Worm (Caenorhabditis elegans) whole organism, late embryonic: ENCODE results near the gene gfi-3.
"Not testable (repeated sequence)": the region's sequence is repeated elsewhere in the genome, so short reads cannot be mapped to it uniquely, and the experiment has no call there.

Experiments used
- C08G9.2 ChIP-seq: sonication (generic microtip); optimal IDR thresholded peaks from 2 replicates; lab custom pipeline; 2016; ENCODE audit warnings: mild to moderate bottlenecking, missing genetic modification characterization, moderate library complexity, missing compliant biosample characterization
- C38D4.7 ChIP-seq: fragments of 200-800 bp; sonication (Bioruptor generic); optimal IDR thresholded peaks from 2 replicates; lab custom pipeline; 2018; ENCODE audit warnings: mild to moderate bottlenecking, missing genetic modification characterization, moderate library complexity, missing compliant biosample characterization
- T23F11.4 ChIP-seq: fragments of 200-800 bp; sonication (Bioruptor generic); optimal IDR thresholded peaks from 2 replicates; lab custom pipeline; 2018; ENCODE audit warnings: mild to moderate bottlenecking, missing genetic modification characterization, missing compliant biosample characterization
- Y22D7AL.16 ChIP-seq: sonication (generic microtip); optimal IDR thresholded peaks from 2 replicates; lab custom pipeline; 2016; ENCODE audit warnings: missing genetic modification characterization, missing compliant biosample characterization
- ceh-14 ChIP-seq: sonication (generic microtip); optimal IDR thresholded peaks from 2 replicates; lab custom pipeline; 2016; ENCODE audit warnings: missing genotype, missing genetic modification characterization, missing compliant biosample characterization
- ceh-18 ChIP-seq: sonication (generic microtip); optimal IDR thresholded peaks from 2 replicates; lab custom pipeline; 2016; ENCODE audit warnings: missing genetic modification characterization, missing compliant biosample characterization
- ceh-22 ChIP-seq: sonication (generic microtip); optimal IDR thresholded peaks from 2 replicates; lab custom pipeline; 2017; ENCODE audit warnings: missing biosample characterization, missing genetic modification characterization
- ceh-30 ChIP-seq: fragments of 150-350 bp; optimal IDR thresholded peaks from 2 replicates; lab custom pipeline; 2014; ENCODE audit warnings: missing biosample characterization, missing genetic modification characterization
- ceh-34 ChIP-seq: sonication (generic microtip); optimal IDR thresholded peaks from 2 replicates; lab custom pipeline; 2016; ENCODE audit warnings: mild to moderate bottlenecking, missing genetic modification characterization, missing compliant biosample characterization
- ceh-48 ChIP-seq: sonication (generic microtip); optimal IDR thresholded peaks from 2 replicates; lab custom pipeline; 2016; ENCODE audit warnings: missing genetic modification characterization, inconsistent platforms, missing compliant biosample characterization
- che-1 ChIP-seq: sonication (generic microtip); optimal IDR thresholded peaks from 2 replicates; lab custom pipeline; 2016; ENCODE audit warnings: mild to moderate bottlenecking, missing genetic modification characterization, missing compliant biosample characterization
- dmd-4 ChIP-seq: sonication (generic microtip); optimal IDR thresholded peaks from 2 replicates; lab custom pipeline; 2016; ENCODE audit warnings: borderline replicate concordance, missing genetic modification characterization, missing compliant biosample characterization
- dve-1 ChIP-seq: sonication (generic microtip); optimal IDR thresholded peaks from 2 replicates; lab custom pipeline; 2017; ENCODE audit warnings: antibody characterized with exemption, mild to moderate bottlenecking, missing genetic modification characterization, missing compliant biosample characterization
- elt-2 ChIP-seq: sonication (generic microtip); optimal IDR thresholded peaks from 2 replicates; lab custom pipeline; 2016; ENCODE audit warnings: missing genetic modification reagents, missing genetic modification characterization, missing compliant biosample characterization
- eyg-1 ChIP-seq: sonication (generic microtip); optimal IDR thresholded peaks from 2 replicates; lab custom pipeline; 2016; ENCODE audit warnings: missing genotype, missing genetic modification characterization, missing compliant biosample characterization
- fax-1 ChIP-seq: sonication (generic microtip); optimal IDR thresholded peaks from 2 replicates; lab custom pipeline; 2016; ENCODE audit warnings: missing genotype, missing genetic modification characterization, missing compliant biosample characterization
- fkh-10 ChIP-seq: fragments of 150-350 bp; optimal IDR thresholded peaks from 2 replicates; lab custom pipeline; 2014; ENCODE audit warnings: missing biosample characterization, missing genetic modification reagents, missing genetic modification characterization
- fkh-6 ChIP-seq: sonication (generic microtip); optimal IDR thresholded peaks from 2 replicates; lab custom pipeline; 2016; ENCODE audit warnings: missing genetic modification characterization, missing compliant biosample characterization
- gmeb-2 ChIP-seq: sonication (generic microtip); optimal IDR thresholded peaks from 2 replicates; lab custom pipeline; 2016; ENCODE audit warnings: missing genetic modification characterization, inconsistent platforms, missing compliant biosample characterization
- hlh-15 ChIP-seq: sonication (generic microtip); optimal IDR thresholded peaks from 2 replicates; lab custom pipeline; 2016; ENCODE audit warnings: missing genetic modification characterization, missing compliant biosample characterization
- hlh-30 ChIP-seq: sonication (generic microtip); optimal IDR thresholded peaks from 2 replicates; lab custom pipeline; 2017; ENCODE audit warnings: antibody characterized with exemption, missing genetic modification characterization, missing compliant biosample characterization; ENCODE audit not compliant: insufficient read depth
- lim-6 ChIP-seq: sonication (generic microtip); optimal IDR thresholded peaks from 2 replicates; lab custom pipeline; 2016; ENCODE audit warnings: missing genetic modification characterization, missing compliant biosample characterization
- mec-3 ChIP-seq: sonication (generic microtip); optimal IDR thresholded peaks from 2 replicates; lab custom pipeline; 2016; ENCODE audit warnings: borderline replicate concordance, missing genetic modification characterization, missing compliant biosample characterization
- nhr-11 ChIP-seq: fragments of 150-350 bp; optimal IDR thresholded peaks from 2 replicates; lab custom pipeline; 2014; ENCODE audit warnings: missing biosample characterization, missing genetic modification characterization
- nhr-232 ChIP-seq: sonication (generic microtip); optimal IDR thresholded peaks from 2 replicates; lab custom pipeline; 2016; ENCODE audit warnings: missing genetic modification characterization, missing compliant biosample characterization
- npax-4 ChIP-seq: sonication (generic microtip); optimal IDR thresholded peaks from 2 replicates; lab custom pipeline; 2016; ENCODE audit warnings: missing genetic modification characterization, missing compliant biosample characterization
- pat-9 ChIP-seq: fragments of 200-800 bp; sonication (Bioruptor generic); optimal IDR thresholded peaks from 2 replicates; lab custom pipeline; 2018; ENCODE audit warnings: mild to moderate bottlenecking, missing genetic modification characterization, moderate library complexity, missing compliant biosample characterization
- pha-2 ChIP-seq: sonication (generic microtip); optimal IDR thresholded peaks from 2 replicates; lab custom pipeline; 2017; ENCODE audit warnings: mild to moderate bottlenecking, missing genetic modification characterization, missing compliant biosample characterization
- pros-1 ChIP-seq: fragments of 150-350 bp; optimal IDR thresholded peaks from 2 replicates; lab custom pipeline; 2014; ENCODE audit warnings: missing biosample characterization, missing genetic modification reagents, missing genetic modification characterization
- ref-2 ChIP-seq: sonication (generic microtip); optimal IDR thresholded peaks from 2 replicates; lab custom pipeline; 2016; ENCODE audit warnings: missing genetic modification characterization, missing compliant biosample characterization
- rnt-1 ChIP-seq: sonication (generic microtip); optimal IDR thresholded peaks from 2 replicates; lab custom pipeline; 2016; ENCODE audit warnings: missing genetic modification characterization, missing compliant biosample characterization
- sox-2 ChIP-seq: fragments of 200-800 bp; sonication (Bioruptor generic); IDR thresholded peaks from 2 replicates; pipeline ENCODE4 v1.3.6; 2022; ENCODE audit warnings: missing genetic modification reagents, missing genetic modification characterization, missing compliant biosample characterization
- syd-9 ChIP-seq: sonication (generic microtip); optimal IDR thresholded peaks from 2 replicates; lab custom pipeline; 2016; ENCODE audit warnings: mild to moderate bottlenecking, missing genetic modification characterization, moderate library complexity, missing compliant biosample characterization
- ttx-3 ChIP-seq: sonication (generic microtip); optimal IDR thresholded peaks from 2 replicates; lab custom pipeline; 2016; ENCODE audit warnings: missing genetic modification reagents, missing genetic modification characterization, missing compliant biosample characterization
- unc-55 ChIP-seq: sonication (generic microtip); optimal IDR thresholded peaks from 2 replicates; lab custom pipeline; 2017; ENCODE audit warnings: missing biosample characterization, missing genetic modification reagents, missing genetic modification characterization
- zip-5 ChIP-seq: sonication (generic microtip); optimal IDR thresholded peaks from 2 replicates; lab custom pipeline; 2016; ENCODE audit warnings: missing genetic modification characterization, missing compliant biosample characterization

The gfi-3 gene

DNA sequence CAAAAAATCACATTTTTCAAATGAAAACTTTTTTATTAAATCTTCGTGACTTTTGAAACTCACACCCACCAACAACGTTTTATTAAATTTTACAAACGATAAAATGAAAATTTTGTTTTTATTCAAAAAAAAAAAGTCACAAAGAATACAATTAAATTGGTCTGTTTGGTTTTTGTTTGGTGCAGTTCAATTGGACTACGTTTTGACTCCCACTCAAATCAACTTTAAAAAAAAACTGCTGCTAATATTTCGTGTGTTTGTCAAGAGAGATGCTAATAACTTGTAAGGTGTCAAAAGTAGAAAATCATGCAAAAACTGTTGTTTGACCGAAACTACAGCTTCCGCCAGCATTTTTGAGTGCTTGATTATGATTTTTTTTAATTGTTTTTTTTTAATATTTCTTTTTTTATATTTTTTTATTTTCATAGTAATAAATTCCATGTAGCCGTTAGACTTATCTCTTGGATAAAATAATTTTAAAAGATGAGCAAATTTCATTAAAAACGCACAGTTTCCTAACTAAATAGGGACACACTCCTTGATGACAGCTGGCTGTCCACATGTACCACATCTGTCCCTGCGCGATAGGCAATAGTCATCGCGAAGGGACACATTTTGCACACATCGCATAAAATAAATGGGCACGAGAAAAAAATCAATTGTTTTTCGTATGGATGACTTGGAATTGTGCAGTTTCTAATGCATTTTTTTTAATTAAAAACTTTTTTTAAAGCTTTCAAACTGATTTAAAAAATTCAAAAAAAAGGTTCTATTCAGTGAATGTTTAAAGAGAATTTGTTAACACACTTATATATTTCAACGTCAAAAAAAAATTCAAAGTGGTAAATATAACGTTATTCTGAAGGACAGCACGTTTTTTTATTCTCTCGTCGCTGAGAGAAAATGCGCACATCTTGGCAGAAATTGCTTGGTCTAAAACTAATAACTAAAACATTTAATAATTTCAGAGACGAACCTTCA, 45.2 kb downstream of the gfi-3 start (continued):
- TF ChIP-seq sox-2 (GFP tag; lab: Robert Waterston, UW) (peak; percentile 79), ceh-22 (tag; lab: Kevin White, UChicago) (peak; percentile 78), ref-2 (peak; percentile 95), ceh-18 (tag; lab: Kevin White, UChicago) (peak; percentile 98), nhr-11 (peak; percentile 98), che-1 (no peak), dmd-4 (tag; lab: Kevin White, UChicago) (no peak), elt-2 (tag; lab: Kevin White, UChicago) (peak; percentile 82), hlh-15 (tag; lab: Kevin White, UChicago) (peak; percentile 13), Y22D7AL.16 (tag; lab: Kevin White, UChicago) (no peak), pros-1 (tag; lab: Kevin White, UChicago) (peak; percentile 86), npax-4 (tag; lab: Kevin White, UChicago) (no peak), nhr-232 (tag; lab: Kevin White, UChicago) (no peak), dve-1 (peak; percentile 96), hlh-30 (tag; lab: Kevin White, UChicago) (peak; percentile 87), unc-55 (GFP tag; lab: Kevin White, UChicago) (peak; percentile 94), pha-2 (tag; lab: Kevin White, UChicago) (peak; percentile 68), C08G9.2 (peak; percentile 68), lim-6 (peak; percentile 4), ceh-48 (peak; percentile 99), ceh-14 (peak; percentile 87), ceh-34 (tag; lab: Kevin White, UChicago) (peak; percentile 92), fkh-6 (tag; lab: Kevin White, UChicago) (peak; percentile 39)

DNA sequence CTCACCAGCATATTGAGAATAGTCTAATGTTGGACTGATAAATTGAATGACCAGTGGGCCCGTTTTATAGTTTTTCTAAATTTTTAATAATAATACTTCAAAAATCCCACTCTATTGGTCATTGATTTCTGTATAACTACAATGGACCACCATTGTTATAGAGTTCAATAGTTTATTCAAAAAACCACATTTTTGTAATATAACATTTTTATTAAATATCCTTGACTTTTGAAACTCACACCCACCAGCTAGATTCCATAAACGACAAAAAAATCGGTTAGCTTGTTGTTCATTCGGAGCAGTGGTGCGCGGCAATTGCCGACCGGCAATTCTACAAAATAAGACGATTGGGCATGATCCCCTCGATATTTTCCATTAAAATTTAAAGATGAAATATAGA, 47.2 kb downstream of the gfi-3 start, which contains the start of gene nspc-18:
Gene nspc-18 (minus strand): TSS at position 101 of the 400 bp plus-strand sequence.
- TF ChIP-seq unc-55 (GFP tag; lab: Kevin White, UChicago) (no peak), lim-6 (no peak), eyg-1 (no peak), hlh-30 (tag; lab: Kevin White, UChicago) (no peak), ttx-3 (tag; lab: Kevin White, UChicago) (no peak), zip-5 (tag; lab: Kevin White, UChicago) (no peak), fax-1 (tag; lab: Kevin White, UChicago) (no peak), rnt-1 (tag; lab: Kevin White, UChicago) (no peak), gmeb-2 (tag; lab: Kevin White, UChicago) (no peak), fkh-10 (no peak)

DNA sequence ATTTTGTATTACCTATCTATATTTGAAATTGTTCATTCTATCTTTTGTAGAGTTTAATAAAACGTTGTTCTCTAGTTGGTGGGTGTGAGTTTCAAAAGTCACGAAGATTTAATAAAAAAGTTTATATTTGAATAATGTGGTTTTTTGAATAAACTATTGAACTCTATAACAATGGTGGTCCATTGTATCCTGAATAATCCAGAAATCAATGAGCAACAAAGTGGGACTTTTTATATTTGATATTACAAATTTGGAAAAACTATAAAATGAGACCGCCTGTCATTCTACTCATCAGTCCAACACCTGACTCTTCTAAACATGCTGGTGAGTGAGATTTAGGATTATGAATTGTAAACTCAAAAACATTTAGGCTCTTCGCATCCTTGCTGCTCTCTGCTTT, 48.0 kb downstream of the gfi-3 start, which contains the start of gene nspc-19:
Gene nspc-19 (plus strand): TSS at position 301 of the 400 bp plus-strand sequence.
- not testable (repeated sequence) for TF ChIP-seq fax-1, ceh-30, elt-2 (tag; lab: Kevin White, UChicago)

DNA sequence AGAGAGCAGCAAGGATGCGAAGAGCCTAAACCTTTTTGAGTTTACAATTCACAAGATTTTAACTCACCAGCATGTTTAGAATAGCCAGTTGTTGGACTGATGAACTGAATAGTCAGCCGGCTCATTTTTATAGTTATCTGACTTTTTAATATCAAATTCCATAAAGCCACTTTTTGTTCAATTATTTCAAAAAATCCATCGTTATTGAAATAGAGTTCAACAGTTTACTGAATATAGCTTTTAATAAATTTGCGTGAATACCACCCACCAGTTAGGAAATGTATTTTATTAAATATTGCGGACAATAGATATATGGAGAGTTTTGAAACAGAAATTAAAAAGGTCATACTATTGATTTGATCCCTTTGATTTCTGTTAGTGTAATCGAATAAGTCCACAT, 49.7 kb downstream of the gfi-3 start, which contains the start of gene nspc-20:
Gene nspc-20 (minus strand): TSS at position 101 of the 400 bp plus-strand sequence.
- no peak for TF ChIP-seq syd-9
- no peak for TF ChIP-seq C38D4.7 (GFP tag; lab: Kevin White, UChicago)
- TF ChIP-seq sox-2 (GFP tag; lab: Robert Waterston, UW) = no peak
- TF ChIP-seq ceh-18 (tag; lab: Kevin White, UChicago) = no peak
- TF ChIP-seq hlh-30 (tag; lab: Kevin White, UChicago) = no peak
- TF ChIP-seq mec-3 (tag; lab: Kevin White, UChicago) = no peak
- TF ChIP-seq dmd-4 (tag; lab: Kevin White, UChicago) = no peak
- TF ChIP-seq nhr-232 (tag; lab: Kevin White, UChicago) = no peak
- TF ChIP-seq zip-5 (tag; lab: Kevin White, UChicago) = no peak
- TF ChIP-seq elt-2 (tag; lab: Kevin White, UChicago) = no peak
- no peak for TF ChIP-seq pat-9 (tag; lab: Kevin White, UChicago)
- TF ChIP-seq T23F11.4 = no peak
